Worm (Caenorhabditis elegans): ENCODE measurements around the gene tat-1.

The tat-1 gene

DNA sequence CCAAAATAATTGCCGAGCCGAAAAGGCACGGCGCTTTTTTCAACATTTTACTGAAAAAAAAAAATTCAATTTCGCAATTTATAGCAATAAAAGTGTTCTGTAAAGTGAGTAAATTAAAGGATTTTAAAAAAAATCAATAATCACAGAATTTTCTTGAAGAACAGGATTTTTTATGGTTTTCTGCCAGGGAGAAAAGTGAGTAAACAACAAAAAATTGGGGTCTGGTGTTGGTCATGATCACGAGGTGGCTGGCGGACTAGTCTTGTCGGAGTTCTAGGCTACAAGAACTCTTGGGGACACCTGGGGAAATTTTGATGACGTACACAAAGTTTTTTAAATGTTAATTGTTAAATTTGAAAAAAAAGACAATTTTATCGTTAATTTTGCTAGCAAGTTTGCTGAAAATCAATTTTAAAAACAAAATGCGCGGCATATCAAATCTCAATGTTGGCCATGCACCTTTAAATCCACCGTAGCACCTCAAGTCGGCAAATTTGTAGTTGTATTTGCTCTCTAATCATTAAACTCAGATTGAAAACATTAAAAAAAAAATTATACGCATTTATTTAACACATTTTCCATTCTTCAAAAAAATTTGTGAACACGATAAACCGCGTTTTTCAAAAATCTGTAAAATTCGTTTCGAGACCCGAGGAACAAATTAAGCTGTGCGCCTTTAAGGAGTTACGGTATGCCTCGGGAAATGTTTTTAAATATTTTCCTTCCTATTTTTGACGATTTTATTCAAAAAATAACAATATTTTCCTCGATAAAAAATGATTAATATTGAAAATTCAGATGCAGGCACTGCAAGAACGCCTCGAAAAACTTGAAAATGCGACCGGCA, 35.5 kb upstream of the tat-1 start, which contains the start of the genes scav-3 and Y49E10.21:
TSS of gene scav-3 (minus strand) at position 50 of the 847 bp plus-strand sequence.
TSS of gene Y49E10.21 (plus strand) at position 797 of the 847 bp plus-strand sequence.
- TF ChIP-seq lin-39 (tag; optimal IDR thresholded peaks at IDR 0.05) (no peak), zag-1 (tag; optimal IDR thresholded peaks at IDR 0.05) (no peak), lin-15B (tag; optimal IDR thresholded peaks at IDR 0.05) (peak; percentile 53), ZK546.5 (tag; optimal IDR thresholded peaks at IDR 0.05) (no peak), nhr-77 (tag; optimal IDR thresholded peaks at IDR 0.05) (no peak), mdl-1 (tag; optimal IDR thresholded peaks at IDR 0.05) (no peak), tbx-2 (tag; optimal IDR thresholded peaks at IDR 0.05) (no peak), elt-3 (tag; optimal IDR thresholded peaks at IDR 0.05) (no peak), nfya-1 (tag; optimal IDR thresholded peaks at IDR 0.05; ENCODE audit: insufficient read depth) (peak; percentile 47), pqm-1 (tag; optimal IDR thresholded peaks at IDR 0.05) (peak; percentile 35), R02D3.7 (tag; optimal IDR thresholded peaks at IDR 0.05) (no peak), elt-1 (tag; optimal IDR thresholded peaks at IDR 0.05) (no peak), ztf-11 (tag; optimal IDR thresholded peaks at IDR 0.05) (no peak), lsy-12 (tag; optimal IDR thresholded peaks at IDR 0.05) (no peak), ceh-28 (tag; optimal IDR thresholded peaks at IDR 0.05) (peak; percentile 73), fkh-2 (tag; optimal IDR thresholded peaks at IDR 0.05) (no peak), nhr-11 (tag; optimal IDR thresholded peaks at IDR 0.05) (peak; percentile 57), nhr-76 (tag; optimal IDR thresholded peaks at IDR 0.05) (no peak), nhr-43 (tag; optimal IDR thresholded peaks at IDR 0.05; ENCODE audit: poor library complexity, severe bottlenecking) (no peak), ztf-4 (tag; optimal IDR thresholded peaks at IDR 0.05) (no peak), daf-12 (tag; optimal IDR thresholded peaks at IDR 0.05) (no peak), jun-1 (tag; optimal IDR thresholded peaks at IDR 0.05) (no peak), pha-4 (tag; optimal IDR thresholded peaks at IDR 0.05) (peak; percentile 90), sea-2 (GFP tag; optimal IDR thresholded peaks at IDR 0.05) (no peak), nhr-25 (tag; optimal IDR thresholded peaks at IDR 0.05) (peak; percentile 27), snpc-4 (tag; optimal IDR thresholded peaks at IDR 0.05) (peak; percentile 1), ceh-16 (tag; optimal IDR thresholded peaks at IDR 0.05) (no peak), unc-62 (GFP tag; optimal IDR thresholded peaks at IDR 0.05) (no peak), ceh-82 (tag; optimal IDR thresholded peaks at IDR 0.05) (no peak), aly-2 (tag; optimal IDR thresholded peaks at IDR 0.05) (no peak), eor-1 (tag; optimal IDR thresholded peaks at IDR 0.05) (no peak), elt-2 (tag; optimal IDR thresholded peaks at IDR 0.05) (peak; percentile 40), skn-1 (tag; optimal IDR thresholded peaks at IDR 0.05) (no peak), nhr-237 (tag; optimal IDR thresholded peaks at IDR 0.05) (no peak), nhr-23 (tag; optimal IDR thresholded peaks at IDR 0.05) (peak; percentile 8), nhr-28 (tag; optimal IDR thresholded peaks at IDR 0.05) (no peak), nhr-12 (tag; optimal IDR thresholded peaks at IDR 0.05) (no peak), unc-39 (tag; optimal IDR thresholded peaks at IDR 0.05) (no peak), egl-27 (tag; optimal IDR thresholded peaks at IDR 0.05) (no peak), mml-1 (tag; optimal IDR thresholded peaks at IDR 0.05) (no peak), nhr-67 (tag; optimal IDR thresholded peaks at IDR 0.05) (no peak), fos-1 (tag; optimal IDR thresholded peaks at IDR 0.05) (no peak), fkh-10 (GFP tag; optimal IDR thresholded peaks at IDR 0.05) (no peak), ama-1 (optimal IDR thresholded peaks at IDR 0.05) (no peak), egl-5 (tag; optimal IDR thresholded peaks at IDR 0.05) (peak; percentile 56), ceh-9 (tag; optimal IDR thresholded peaks at IDR 0.05) (no peak), hmg-11 (tag; optimal IDR thresholded peaks at IDR 0.05) (no peak)

Data from whole organism, L3 larva.